Fruit fly (Drosophila melanogaster): ENCODE measurements around the gene Acbp5.
A peak's percentile ranks its signal among the peaks of the same experiment; 100 is the strongest.

DNA sequence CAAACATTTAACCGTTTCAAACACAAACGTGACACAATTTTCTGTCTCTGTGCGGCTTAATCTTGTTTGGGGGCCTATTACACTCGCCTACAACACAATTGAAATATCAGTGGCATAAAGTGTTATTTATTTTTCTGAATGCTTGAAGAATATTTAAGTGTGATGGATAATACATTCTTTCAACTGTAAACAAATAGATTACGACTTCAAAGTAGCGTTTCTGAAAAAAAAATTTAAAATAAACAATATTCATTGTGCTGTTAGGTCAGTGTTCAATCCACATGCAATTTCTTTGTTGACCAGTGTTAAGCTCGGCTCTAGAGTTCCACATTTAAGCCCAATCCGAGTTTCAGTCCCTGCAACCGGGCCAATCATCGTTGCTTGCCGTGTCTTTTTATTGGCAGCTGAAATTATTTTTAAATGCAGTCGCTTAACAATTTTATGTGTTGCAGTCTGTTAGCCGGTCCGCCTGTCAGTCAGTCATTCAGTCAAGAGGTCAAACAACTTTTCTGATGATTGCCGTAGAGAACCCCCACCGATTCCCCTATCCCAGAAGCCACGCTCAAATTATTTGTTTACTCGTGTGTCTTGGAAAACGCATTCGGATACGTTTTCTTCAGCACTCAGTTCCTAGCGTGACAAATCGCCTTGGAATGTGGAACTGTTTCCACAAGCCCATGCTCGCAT is 15.2 kb downstream of the Acbp5 start:
- TF ChIP-seq yki (optimal IDR thresholded peaks at IDR 0.05) (no peak), CG30403 (GFP tag; optimal IDR thresholded peaks at IDR 0.05) (peak; percentile 71), Lim3 (GFP tag; IDR thresholded peaks at IDR 0.05) (no peak), CG11085 (GFP tag; IDR thresholded peaks at IDR 0.05) (no peak), CG4404 (GFP tag; IDR thresholded peaks at IDR 0.05) (no peak), CG15073 (GFP tag; optimal IDR thresholded peaks at IDR 0.05) (no peak), h (optimal IDR thresholded peaks at IDR 0.05) (no peak), CG4424 (GFP tag; optimal IDR thresholded peaks at IDR 0.05) (peak; percentile 78), Six4 (GFP tag; optimal IDR thresholded peaks at IDR 0.05) (peak; percentile 39)

All from whole organism, embryonic.